Fruit fly (Drosophila melanogaster): Measurements from ENCODE around the gene CG6073.

CG6073 gene

dm6 chr3R:26185201-26185688 is 3.4 kb downstream of the CG6073 start, which contains the start of gene CG31086 (continued):
- TF ChIP-seq CG17829 (tag; optimal IDR thresholded peaks at IDR 0.05) (no peak), Vsx1 (GFP tag; optimal IDR thresholded peaks at IDR 0.05) (no peak), Jarid2 (GFP tag; optimal IDR thresholded peaks at IDR 0.05) (no peak), CG4404 (GFP tag; IDR thresholded peaks at IDR 0.05) (no peak), chinmo (GFP tag; IDR thresholded peaks at IDR 0.05; ENCODE audit: partially characterized antibody) (no peak), CG30403 (GFP tag; optimal IDR thresholded peaks at IDR 0.05) (no peak), Bdp1 (GFP tag; optimal IDR thresholded peaks at IDR 0.05) (no peak), dpn (GFP tag; optimal IDR thresholded peaks at IDR 0.05) (no peak), Myb (GFP tag; optimal IDR thresholded peaks at IDR 0.05) (no peak), z (GFP tag; IDR thresholded peaks at IDR 0.05) (no peak), Usf (GFP tag; optimal IDR thresholded peaks at IDR 0.05) (no peak), Hey (tag; optimal IDR thresholded peaks at IDR 0.05) (peak; percentile 1), CG13894 (tag; optimal IDR thresholded peaks at IDR 0.05) (peak; percentile 64), trh (GFP tag; optimal IDR thresholded peaks at IDR 0.05) (no peak), CG4820 (GFP tag; optimal IDR thresholded peaks at IDR 0.05) (no peak), CG10274 (GFP tag; optimal IDR thresholded peaks at IDR 0.05) (no peak), p53 (GFP tag; optimal IDR thresholded peaks at IDR 0.05) (no peak), CG2678 (tag; optimal IDR thresholded peaks at IDR 0.05) (peak; percentile 64), HLH4C (GFP tag; IDR thresholded peaks at IDR 0.05; ENCODE audit: partially characterized antibody) (no peak), vfl (GFP tag; optimal IDR thresholded peaks at IDR 0.05) (no peak), Trl (optimal IDR thresholded peaks at IDR 0.05) (no peak), Trl (GFP tag; optimal IDR thresholded peaks at IDR 0.05) (no peak), CG42726 (GFP tag; IDR thresholded peaks at IDR 0.05; ENCODE audit: partially characterized antibody) (no peak), B-H2 (GFP tag; optimal IDR thresholded peaks at IDR 0.05) (peak; percentile 62), ase (GFP tag; IDR thresholded peaks at IDR 0.05) (no peak), CG3281 (GFP tag; optimal IDR thresholded peaks at IDR 0.05) (peak; percentile 33), Gsc (GFP tag; IDR thresholded peaks at IDR 0.05) (no peak), Eip74EF (GFP tag; optimal IDR thresholded peaks at IDR 0.05) (peak in 1 of 2 experiments; percentile 17), CG32772 (GFP tag; IDR thresholded peaks at IDR 0.05) (no peak), Hr51 (GFP tag; optimal IDR thresholded peaks at IDR 0.05) (peak in 1 of 2 experiments; percentile 3), NC2α (GFP tag; optimal IDR thresholded peaks at IDR 0.05) (no peak), dmrt11E (tag; optimal IDR thresholded peaks at IDR 0.05) (no peak), CG2889 (GFP tag; IDR thresholded peaks at IDR 0.05) (no peak), CG3838 (GFP tag; optimal IDR thresholded peaks at IDR 0.05) (no peak), CG2199 (GFP tag; IDR thresholded peaks at IDR 0.05) (no peak), CG4707 (GFP tag; optimal IDR thresholded peaks at IDR 0.05) (no peak)

dm6 chr3R:26181991-26182390 is 6.6 kb downstream of the CG6073 start:
- TF ChIP-seq sob (GFP tag; IDR thresholded peaks at IDR 0.05): peak; percentile 20; the same call in 1 of the 2 replicates
- TF ChIP-seq br (optimal IDR thresholded peaks at IDR 0.05): no peak
- peak in 1 of 2 experiments; percentile 26 for TF ChIP-seq Hr51 (GFP tag; optimal IDR thresholded peaks at IDR 0.05)
- TF ChIP-seq Mad (GFP tag; optimal IDR thresholded peaks at IDR 0.05): no peak
- peak; percentile 31 for TF ChIP-seq gem (tag; optimal IDR thresholded peaks at IDR 0.05)
- 0 out of 2 replicates have a peak, but pooled peaks have one; percentile 21 for TF ChIP-seq ara (GFP tag; IDR thresholded peaks at IDR 0.05)
- TF ChIP-seq Fer1 (GFP tag; optimal IDR thresholded peaks at IDR 0.05): peak; percentile 45
- TF ChIP-seq CG5180 (GFP tag; optimal IDR thresholded peaks at IDR 0.05): no peak
- TF ChIP-seq dmrt11E (tag; optimal IDR thresholded peaks at IDR 0.05): no peak
- no peak for TF ChIP-seq Dbx (GFP tag; IDR thresholded peaks at IDR 0.05)
- no peak for TF ChIP-seq wdn (GFP tag; IDR thresholded peaks at IDR 0.05)
- peak; percentile 28 for TF ChIP-seq CG6765 (GFP tag; optimal IDR thresholded peaks at IDR 0.05)
- TF ChIP-seq odd (GFP tag; optimal IDR thresholded peaks at IDR 0.05): no peak
- peak; percentile 36 for TF ChIP-seq cwo (GFP tag; optimal IDR thresholded peaks at IDR 0.05)
- TF ChIP-seq lab (GFP tag; optimal IDR thresholded peaks at IDR 0.05): peak; percentile 67
- TF ChIP-seq bab2 (GFP tag; optimal IDR thresholded peaks at IDR 0.05): peak; percentile 12
- TF ChIP-seq CG13296 (GFP tag; optimal IDR thresholded peaks at IDR 0.05): peak; percentile 12
- peak; percentile 79 for TF ChIP-seq Med (GFP tag)
- no peak for TF ChIP-seq gcm (GFP tag; optimal IDR thresholded peaks at IDR 0.05)
